Worm (Caenorhabditis elegans) whole organism, late embryonic: Measurements from ENCODE around the gene cids-1.
A peak's percentile ranks its signal among the peaks of the same experiment; 100 is the strongest.

ENCODE experiments used
- C08G9.2 ChIP-seq: sonication (generic microtip); optimal IDR thresholded peaks from 2 replicates; lab custom pipeline; 2016; ENCODE audit warnings: mild to moderate bottlenecking, missing genetic modification characterization, moderate library complexity, missing compliant biosample characterization
- K02D7.2 ChIP-seq: sonication (generic microtip); optimal IDR thresholded peaks from 2 replicates; lab custom pipeline; 2017; ENCODE audit warnings: mild to moderate bottlenecking, missing genetic modification characterization, missing compliant biosample characterization
- K09A11.1 ChIP-seq: sonication (generic microtip); optimal IDR thresholded peaks from 2 replicates; lab custom pipeline; 2017; ENCODE audit warnings: antibody characterized with exemption, mild to moderate bottlenecking, missing genetic modification characterization, missing compliant biosample characterization; ENCODE audit not compliant: insufficient read depth
- T23F11.4 ChIP-seq: fragments of 200-800 bp; sonication (Bioruptor generic); optimal IDR thresholded peaks from 2 replicates; lab custom pipeline; 2018; ENCODE audit warnings: mild to moderate bottlenecking, missing genetic modification characterization, missing compliant biosample characterization
- ceh-24 ChIP-seq: sonication (generic microtip); optimal IDR thresholded peaks from 2 replicates; lab custom pipeline; 2016; ENCODE audit warnings: mild to moderate bottlenecking, missing genetic modification characterization, missing compliant biosample characterization
- ceh-30 ChIP-seq: fragments of 150-350 bp; optimal IDR thresholded peaks from 2 replicates; lab custom pipeline; 2014; ENCODE audit warnings: missing biosample characterization, missing genetic modification characterization
- ceh-31 ChIP-seq: sonication (generic microtip); optimal IDR thresholded peaks from 2 replicates; lab custom pipeline; 2016; ENCODE audit warnings: missing genetic modification characterization, missing compliant biosample characterization
- ceh-6 ChIP-seq: fragments of 200-800 bp; sonication (Bioruptor generic); optimal IDR thresholded peaks from 2 replicates; lab custom pipeline; 2018; ENCODE audit warnings: mild to moderate bottlenecking, missing genetic modification characterization, missing compliant biosample characterization
- dve-1 ChIP-seq: sonication (generic microtip); optimal IDR thresholded peaks from 2 replicates; lab custom pipeline; 2017; ENCODE audit warnings: antibody characterized with exemption, mild to moderate bottlenecking, missing genetic modification characterization, missing compliant biosample characterization
- elt-2 ChIP-seq: sonication (generic microtip); optimal IDR thresholded peaks from 2 replicates; lab custom pipeline; 2016; ENCODE audit warnings: missing genetic modification reagents, missing genetic modification characterization, missing compliant biosample characterization
- fax-1 ChIP-seq: sonication (generic microtip); optimal IDR thresholded peaks from 2 replicates; lab custom pipeline; 2016; ENCODE audit warnings: missing genotype, missing genetic modification characterization, missing compliant biosample characterization
- fkh-10 ChIP-seq: fragments of 150-350 bp; optimal IDR thresholded peaks from 2 replicates; lab custom pipeline; 2014; ENCODE audit warnings: missing biosample characterization, missing genetic modification reagents, missing genetic modification characterization
- gmeb-2 ChIP-seq: sonication (generic microtip); optimal IDR thresholded peaks from 2 replicates; lab custom pipeline; 2016; ENCODE audit warnings: missing genetic modification characterization, inconsistent platforms, missing compliant biosample characterization
- hlh-13 ChIP-seq: fragments of 200-800 bp; sonication (Bioruptor generic); optimal IDR thresholded peaks from 2 replicates; lab custom pipeline; 2018; ENCODE audit warnings: mild to moderate bottlenecking, missing genetic modification characterization, missing compliant biosample characterization
- hlh-15 ChIP-seq: sonication (generic microtip); optimal IDR thresholded peaks from 2 replicates; lab custom pipeline; 2016; ENCODE audit warnings: missing genetic modification characterization, missing compliant biosample characterization
- hlh-30 ChIP-seq: sonication (generic microtip); optimal IDR thresholded peaks from 2 replicates; lab custom pipeline; 2017; ENCODE audit warnings: antibody characterized with exemption, missing genetic modification characterization, missing compliant biosample characterization; ENCODE audit not compliant: insufficient read depth
- hlh-6 ChIP-seq: sonication (generic microtip); optimal IDR thresholded peaks from 2 replicates; lab custom pipeline; 2016; ENCODE audit warnings: missing genotype, missing genetic modification characterization, missing compliant biosample characterization
- hlh-8 ChIP-seq: sonication (generic microtip); optimal IDR thresholded peaks from 2 replicates; lab custom pipeline; 2016; ENCODE audit warnings: missing genotype, missing genetic modification characterization, missing compliant biosample characterization
- madf-2 ChIP-seq: sonication (generic microtip); optimal IDR thresholded peaks from 2 replicates; lab custom pipeline; 2017; ENCODE audit warnings: missing genetic modification characterization, missing compliant biosample characterization
- nfya-1 ChIP-seq: sonication (generic microtip); optimal IDR thresholded peaks from 2 replicates; lab custom pipeline; 2017; ENCODE audit warnings: missing genetic modification characterization, mild to moderate bottlenecking, missing compliant biosample characterization, antibody characterized with exemption, moderate library complexity
- nhr-11 ChIP-seq: fragments of 150-350 bp; optimal IDR thresholded peaks from 2 replicates; lab custom pipeline; 2014; ENCODE audit warnings: missing biosample characterization, missing genetic modification characterization
- npax-4 ChIP-seq: sonication (generic microtip); optimal IDR thresholded peaks from 2 replicates; lab custom pipeline; 2016; ENCODE audit warnings: missing genetic modification characterization, missing compliant biosample characterization
- odd-2 ChIP-seq: sonication (generic microtip); optimal IDR thresholded peaks from 2 replicates; lab custom pipeline; 2017; ENCODE audit warnings: antibody characterized with exemption, mild to moderate bottlenecking, missing genetic modification characterization, missing compliant biosample characterization
- pag-3 ChIP-seq: sonication (generic microtip); optimal IDR thresholded peaks from 2 replicates; lab custom pipeline; 2016; ENCODE audit warnings: missing compliant biosample characterization, missing genetic modification characterization, borderline replicate concordance
- pat-9 ChIP-seq: fragments of 200-800 bp; sonication (Bioruptor generic); optimal IDR thresholded peaks from 2 replicates; lab custom pipeline; 2018; ENCODE audit warnings: mild to moderate bottlenecking, missing genetic modification characterization, moderate library complexity, missing compliant biosample characterization
- pax-1 ChIP-seq: fragments of 150-350 bp; optimal IDR thresholded peaks from 2 replicates; lab custom pipeline; 2014; ENCODE audit warnings: missing biosample characterization, missing genetic modification characterization
- pha-4 ChIP-seq: fragments of 150-350 bp; optimal IDR thresholded peaks from 2 replicates; lab custom pipeline; 2018; ENCODE audit warnings: missing biosample characterization, missing genetic modification reagents, missing genetic modification characterization
- pqm-1 ChIP-seq: sonication (generic microtip); optimal IDR thresholded peaks from 2 replicates; lab custom pipeline; 2016; ENCODE audit warnings: missing genetic modification characterization, missing compliant biosample characterization
- sdc-2 ChIP-seq: sonication (generic microtip); optimal IDR thresholded peaks from 2 replicates; lab custom pipeline; 2016; ENCODE audit warnings: missing genotype, missing genetic modification characterization, missing compliant biosample characterization
- sox-4 ChIP-seq: sonication (generic microtip); optimal IDR thresholded peaks from 2 replicates; lab custom pipeline; 2017; ENCODE audit warnings: mild to moderate bottlenecking, missing genetic modification characterization, inconsistent platforms, missing compliant biosample characterization
- tbx-2 ChIP-seq: sonication (generic microtip); optimal IDR thresholded peaks from 2 replicates; lab custom pipeline; 2016; ENCODE audit warnings: missing genetic modification characterization, missing compliant biosample characterization
- unc-42 ChIP-seq: sonication (generic microtip); optimal IDR thresholded peaks from 2 replicates; lab custom pipeline; 2016; ENCODE audit warnings: missing genotype, missing genetic modification characterization, missing compliant biosample characterization
- unc-55 ChIP-seq: sonication (generic microtip); optimal IDR thresholded peaks from 2 replicates; lab custom pipeline; 2017; ENCODE audit warnings: missing biosample characterization, missing genetic modification reagents, missing genetic modification characterization
- unc-86 ChIP-seq: sonication (generic microtip); optimal IDR thresholded peaks from 2 replicates; lab custom pipeline; 2016; ENCODE audit warnings: missing genetic modification characterization, missing compliant biosample characterization

cids-1 gene

DNA sequence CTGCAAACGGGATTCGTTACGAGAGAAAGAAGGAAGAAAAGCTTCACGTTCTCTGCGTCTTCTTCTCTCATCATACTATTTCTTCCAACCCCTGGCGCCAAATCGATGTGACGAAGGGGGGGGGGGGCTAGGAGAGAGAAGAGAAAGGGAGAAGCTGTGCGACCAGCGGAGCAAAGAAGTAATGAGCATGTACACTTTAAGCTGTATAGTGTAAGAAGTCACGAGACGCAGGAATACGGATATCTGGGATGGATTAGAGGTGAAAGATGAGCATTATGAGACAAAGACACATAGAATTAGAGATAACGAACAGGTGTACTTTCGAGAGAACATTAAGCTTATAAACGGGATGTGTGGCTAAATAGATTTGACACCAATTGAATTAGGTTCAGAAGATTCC lies 42.5 kb upstream of the cids-1 start (continued):
- TF ChIP-seq C08G9.2 (tag; lab: Kevin White, UChicago) (no peak), unc-42 (tag; lab: Kevin White, UChicago) (peak; percentile 83), hlh-15 (tag; lab: Kevin White, UChicago) (no peak), ceh-31 (tag; lab: Kevin White, UChicago) (peak; percentile 78), ceh-30 (tag; lab: Kevin White, UChicago) (no peak), pqm-1 (tag; lab: Kevin White, UChicago) (no peak), hlh-13 (no peak), ceh-6 (GFP tag; lab: Kevin White, UChicago) (no peak), npax-4 (tag; lab: Kevin White, UChicago) (no peak), tbx-2 (no peak), odd-2 (tag; lab: Kevin White, UChicago) (no peak), nfya-1 (peak; percentile 51)

DNA sequence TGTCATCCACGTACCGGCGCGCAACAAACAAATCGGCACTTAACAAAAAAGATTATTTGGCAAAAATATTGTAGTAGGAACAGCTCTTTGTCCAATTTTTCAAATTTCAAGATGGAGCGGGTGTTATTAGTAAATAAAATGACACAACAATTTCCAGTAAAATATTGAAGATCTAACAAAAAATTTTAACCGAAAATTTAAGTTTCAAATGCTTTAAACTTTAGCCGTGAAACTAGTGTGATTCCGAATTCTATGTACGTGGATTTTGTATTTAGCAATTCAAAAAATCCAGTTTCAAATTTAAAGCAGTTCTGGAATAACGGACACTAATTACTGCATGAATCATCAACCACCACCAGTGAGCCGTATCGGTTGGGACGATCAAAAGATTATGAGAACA lies 41.5 kb upstream of the cids-1 start, which contains the start of gene snb-5:
snb-5 (plus strand) TSS at position 301 of the 400 bp plus-strand sequence.
- TF ChIP-seq unc-55 (GFP tag; lab: Kevin White, UChicago) (no peak), hlh-8 (tag; lab: Kevin White, UChicago) (no peak), npax-4 (tag; lab: Kevin White, UChicago) (no peak), T23F11.4 (no peak), pag-3 (tag; lab: Kevin White, UChicago) (no peak), hlh-6 (tag; lab: Kevin White, UChicago) (no peak), pat-9 (tag; lab: Kevin White, UChicago) (no peak), hlh-30 (tag; lab: Kevin White, UChicago) (no peak), K09A11.1 (tag; lab: Kevin White, UChicago) (no peak), sdc-2 (tag; lab: Kevin White, UChicago) (no peak)

DNA sequence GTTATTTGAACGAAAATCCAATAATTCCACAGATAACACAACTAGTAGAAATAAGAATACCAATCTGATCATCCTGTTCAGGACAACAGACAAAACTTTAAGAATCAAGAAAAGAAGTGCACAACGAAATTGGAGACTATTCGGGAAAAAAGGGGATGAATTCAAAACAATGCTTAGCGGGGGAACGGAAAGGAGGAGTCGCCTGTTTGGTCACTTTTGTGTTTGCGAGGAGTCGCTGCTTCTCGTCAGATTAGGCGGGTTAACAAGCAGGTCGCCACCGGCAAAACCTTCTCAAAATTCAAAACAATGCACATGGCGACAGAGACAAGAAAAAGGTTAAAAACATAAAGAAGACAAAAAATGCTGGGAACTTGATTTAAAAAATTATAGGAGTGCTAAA lies 34.5 kb upstream of the cids-1 start, which contains the start of gene C30A5.10:
C30A5.10 (minus strand) TSS at position 101 of the 400 bp plus-strand sequence.
- TF ChIP-seq fkh-10 (no peak), pax-1 (tag; lab: Kevin White, UChicago) (no peak), odd-2 (tag; lab: Kevin White, UChicago) (no peak), nfya-1 (no peak), unc-42 (tag; lab: Kevin White, UChicago) (no peak), elt-2 (no peak), tbx-2 (no peak), fax-1 (tag; lab: Kevin White, UChicago) (no peak), sox-4 (tag; lab: Kevin White, UChicago) (no peak), madf-2 (tag; lab: Kevin White, UChicago) (no peak), pag-3 (tag; lab: Kevin White, UChicago) (no peak), pha-4 (tag; lab: Kevin White, UChicago) (no peak), hlh-6 (tag; lab: Kevin White, UChicago) (no peak), gmeb-2 (tag; lab: Kevin White, UChicago) (no peak), K09A11.1 (tag; lab: Kevin White, UChicago) (no peak), dve-1 (tag; lab: Kevin White, UChicago) (no peak), ceh-24 (tag; lab: Kevin White, UChicago) (no peak), ceh-6 (GFP tag; lab: Kevin White, UChicago) (no peak)

DNA sequence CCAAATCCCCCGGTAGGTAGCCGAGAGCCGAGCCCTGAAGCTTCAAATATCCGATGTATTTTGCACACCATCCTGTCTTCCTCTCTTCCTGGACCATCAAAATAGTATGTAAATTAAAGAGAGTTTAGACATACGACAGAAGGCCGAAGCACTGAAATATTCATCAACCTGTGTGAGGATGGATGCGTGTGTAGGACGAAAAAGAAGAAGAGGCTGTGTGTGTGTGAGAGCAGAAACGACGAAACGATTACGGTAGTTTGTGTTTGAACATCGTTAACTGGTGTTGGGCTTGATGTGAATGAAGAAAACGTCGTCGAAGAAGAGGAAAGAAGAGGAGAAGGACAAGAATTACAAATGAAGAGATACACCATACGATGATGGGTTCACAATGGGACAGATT lies 32.7 kb upstream of the cids-1 start:
- TF ChIP-seq unc-86 (tag; lab: Kevin White, UChicago) (no peak), hlh-6 (tag; lab: Kevin White, UChicago) (no peak), nhr-11 (tag; lab: Kevin White, UChicago) (no peak), K02D7.2 (no peak), ceh-31 (tag; lab: Kevin White, UChicago) (peak; percentile 42)
